Worm (Caenorhabditis elegans) whole organism, L2 larva: ENCODE data around the gene crls-1.
A peak's percentile ranks its signal among the peaks of the same experiment; 100 is the strongest.
"Not testable (repeated sequence)": the region's sequence is repeated elsewhere in the genome, so short reads cannot be mapped to it uniquely, and the experiment has no call there.

Experiments used
- C34F6.9 ChIP-seq: fragments of 150-350 bp; optimal IDR thresholded peaks from 2 replicates; lab custom pipeline; 2014; ENCODE audit warnings: missing biosample characterization, missing genetic modification characterization
- R02D3.7 ChIP-seq: fragments of 150-350 bp; optimal IDR thresholded peaks from 2 replicates; lab custom pipeline; 2014; ENCODE audit warnings: missing biosample characterization, missing genetic modification characterization
- ZK546.5 ChIP-seq: sonication (generic microtip); optimal IDR thresholded peaks from 2 replicates; lab custom pipeline; 2017; ENCODE audit warnings: missing biosample characterization, missing genetic modification characterization
- alr-1 ChIP-seq: fragments of 150-350 bp; optimal IDR thresholded peaks from 2 replicates; lab custom pipeline; 2014; ENCODE audit warnings: missing biosample characterization, missing genetic modification characterization
- ama-1 ChIP-seq: fragments of 150-350 bp; optimal IDR thresholded peaks from 2 replicates; lab custom pipeline; 2018; ENCODE audit warnings: inconsistent platforms
- blmp-1 ChIP-seq: sonication (generic microtip); optimal IDR thresholded peaks from 2 replicates; lab custom pipeline; 2017; ENCODE audit warnings: missing genetic modification characterization, mild to moderate bottlenecking, missing compliant biosample characterization, antibody characterized with exemption, moderate library complexity; ENCODE audit not compliant: insufficient read depth
- ceh-16 ChIP-seq: fragments of 150-350 bp; optimal IDR thresholded peaks from 2 replicates; lab custom pipeline; 2014; ENCODE audit warnings: missing biosample characterization, missing genetic modification characterization
- ceh-82 ChIP-seq: fragments of 150-350 bp; optimal IDR thresholded peaks from 2 replicates; lab custom pipeline; 2014; ENCODE audit warnings: missing biosample characterization, missing genetic modification characterization
- crh-2 ChIP-seq: sonication (generic microtip); optimal IDR thresholded peaks from 2 replicates; lab custom pipeline; 2017; ENCODE audit warnings: missing biosample characterization, missing genetic modification characterization
- dmd-4 ChIP-seq: sonication (generic microtip); optimal IDR thresholded peaks from 2 replicates; lab custom pipeline; 2017; ENCODE audit warnings: missing biosample characterization, missing genetic modification characterization
- egl-27 ChIP-seq: sonication (generic microtip); optimal IDR thresholded peaks from 3 replicates; lab custom pipeline; 2017; ENCODE audit warnings: missing biosample characterization, missing genetic modification reagents, missing genetic modification characterization
- elt-1 ChIP-seq: fragments of 150-350 bp; optimal IDR thresholded peaks from 2 replicates; lab custom pipeline; 2014; ENCODE audit warnings: missing biosample characterization, missing genetic modification characterization
- fos-1 ChIP-seq: fragments of 150-350 bp; optimal IDR thresholded peaks from 2 replicates; lab custom pipeline; 2014; ENCODE audit warnings: missing biosample characterization, missing genetic modification characterization
- lin-39 ChIP-seq: fragments of 150-350 bp; optimal IDR thresholded peaks from 2 replicates; lab custom pipeline; 2014; ENCODE audit warnings: missing biosample characterization, missing genetic modification reagents, missing genetic modification characterization
- lsy-2 ChIP-seq, 2 experiments: fragments of 150-350 bp in 1 of 2; sonication (generic microtip) in 1 of 2; optimal IDR thresholded peaks; 2 replicates each; lab custom pipeline; 2014 to 2017; ENCODE audit warnings: missing biosample characterization in 2 of 2, missing genetic modification characterization in 2 of 2
- mab-5 ChIP-seq: fragments of 150-350 bp; optimal IDR thresholded peaks from 2 replicates; lab custom pipeline; 2014; ENCODE audit warnings: missing biosample characterization, missing genetic modification characterization
- nhr-12 ChIP-seq: fragments of 150-350 bp; optimal IDR thresholded peaks from 2 replicates; lab custom pipeline; 2014; ENCODE audit warnings: missing biosample characterization, missing genetic modification characterization
- nhr-129 ChIP-seq: fragments of 150-350 bp; optimal IDR thresholded peaks from 2 replicates; lab custom pipeline; 2014; ENCODE audit warnings: missing biosample characterization, missing genetic modification characterization
- nhr-23 ChIP-seq: fragments of 150-350 bp; optimal IDR thresholded peaks from 2 replicates; lab custom pipeline; 2014; ENCODE audit warnings: missing biosample characterization, missing genetic modification reagents, missing genetic modification characterization
- nhr-237 ChIP-seq: fragments of 150-350 bp; optimal IDR thresholded peaks from 2 replicates; lab custom pipeline; 2014; ENCODE audit warnings: missing biosample characterization, missing genetic modification characterization
- nhr-25 ChIP-seq: fragments of 150-350 bp; sonication (generic microtip); optimal IDR thresholded peaks from 3 replicates; lab custom pipeline; 2014; ENCODE audit warnings: missing biosample characterization, missing genetic modification characterization
- nhr-6 ChIP-seq: fragments of 150-350 bp; optimal IDR thresholded peaks from 2 replicates; lab custom pipeline; 2014; ENCODE audit warnings: missing biosample characterization, missing genetic modification characterization
- peb-1 ChIP-seq: fragments of 150-350 bp; optimal IDR thresholded peaks from 2 replicates; lab custom pipeline; 2014; ENCODE audit warnings: missing biosample characterization, missing genetic modification characterization
- skn-1 ChIP-seq: sonication (generic microtip); optimal IDR thresholded peaks from 2 replicates; lab custom pipeline; 2017; ENCODE audit warnings: missing biosample characterization, missing genetic modification characterization
- sma-3 ChIP-seq: sonication (generic microtip); optimal IDR thresholded peaks from 2 replicates; lab custom pipeline; 2016; ENCODE audit warnings: missing genetic modification reagents, missing genetic modification characterization, missing compliant biosample characterization
- sma-9 ChIP-seq, 2 experiments: fragments of 150-350 bp in 1 of 2; sonication (generic microtip) in 1 of 2; optimal IDR thresholded peaks; 2 replicates each; lab custom pipeline; 2014 to 2016; ENCODE audit warnings: missing genetic modification characterization in 2 of 2, mild to moderate bottlenecking in 1 of 2, missing biosample characterization in 1 of 2, missing compliant biosample characterization in 1 of 2, missing genetic modification reagents in 1 of 2, moderate library complexity in 1 of 2
- snpc-4 ChIP-seq: fragments of 150-350 bp; optimal IDR thresholded peaks from 2 replicates; lab custom pipeline; 2014; ENCODE audit warnings: missing biosample characterization, missing genetic modification characterization
- unc-55 ChIP-seq: fragments of 150-350 bp; sonication (generic microtip); optimal IDR thresholded peaks from 3 replicates; lab custom pipeline; 2014; ENCODE audit warnings: missing biosample characterization, missing genetic modification reagents, missing genetic modification characterization
- ztf-1 ChIP-seq: fragments of 200-800 bp; sonication (Bioruptor generic); conservative IDR thresholded peaks from 2 replicates; pipeline ENCODE4 v1.3.6; 2022; ENCODE audit warnings: missing genetic modification characterization, missing compliant biosample characterization
- ztf-11 ChIP-seq: sonication (generic microtip); optimal IDR thresholded peaks from 2 replicates; lab custom pipeline; 2017; ENCODE audit warnings: missing biosample characterization, missing genetic modification characterization
- ztf-4 ChIP-seq: fragments of 150-350 bp; optimal IDR thresholded peaks from 2 replicates; lab custom pipeline; 2014; ENCODE audit warnings: missing biosample characterization, missing genetic modification characterization

The crls-1 gene

ce11 chrIII:941958-942357 is 32.3 kb upstream of the crls-1 start (continued):
- TF ChIP-seq nhr-12 (tag; lab: Kevin White, UChicago) = no peak
- TF ChIP-seq, all 48 proteins: peak for 0

DNA sequence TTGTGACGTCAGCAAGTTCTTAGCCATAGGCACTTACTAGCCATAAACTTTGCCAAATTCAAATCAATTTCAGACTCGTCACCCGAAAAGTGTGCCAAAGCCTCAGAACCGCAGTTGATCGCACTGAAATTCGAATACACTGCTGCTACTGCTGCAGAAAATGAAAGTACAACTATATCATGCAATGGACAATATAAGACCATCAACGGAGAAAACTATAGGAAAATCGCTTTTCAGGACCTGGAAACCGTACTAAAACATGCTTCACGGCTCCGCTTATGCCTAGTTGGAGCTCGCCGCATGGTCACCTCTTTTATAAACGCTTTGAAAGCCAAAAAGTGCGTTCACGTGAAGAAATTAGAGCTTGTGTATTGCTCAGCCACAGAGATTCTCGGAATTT is 28.9 kb upstream of the crls-1 start, which contains the start of gene fbxa-22:
TSS of gene fbxa-22 (plus strand) at position 301 of the 400 bp plus-strand sequence.
- TF ChIP-seq fos-1 (tag; lab: Kevin White, UChicago) (no peak), ceh-16 (tag; lab: Kevin White, UChicago) (no peak), nhr-129 (no peak), unc-55 (GFP tag; lab: Kevin White, UChicago) (no peak), peb-1 (no peak), dmd-4 (tag; lab: Kevin White, UChicago) (no peak)

ce11 chrIII:937961-938360 is 28.3 kb upstream of the crls-1 start, which contains the start of gene fbxa-56:
Gene fbxa-56 (minus strand): TSS chrIII:938061.
- TF ChIP-seq unc-55 (GFP tag; lab: Kevin White, UChicago) (no peak), alr-1 (tag; lab: Kevin White, UChicago) (no peak), lsy-2 (tag; optimal IDR thresholded peaks at IDR 0.05; lab: Kevin White, UChicago) (no peak), sma-3 (GFP tag; lab: Kevin White, UChicago) (no peak), nhr-25 (tag; lab: Kevin White, UChicago) (no peak), R02D3.7 (no peak), ZK546.5 (no peak), blmp-1 (tag; lab: Kevin White, UChicago) (no peak), crh-2 (tag; lab: Kevin White, UChicago) (no peak), ztf-11 (tag; lab: Kevin White, UChicago) (no peak), ceh-82 (tag; lab: Kevin White, UChicago) (no peak), nhr-6 (no peak)
- TF ChIP-seq, all 48 proteins: peak for 0

- TF ChIP-seq fos-1 (tag; lab: Kevin White, UChicago) = peak; percentile 68
- no peak for TF ChIP-seq egl-27 (tag; lab: Kevin White, UChicago)
These were observed 26.4 kb upstream of the crls-1 start, which contains the start of gene fbxa-55 for ce11 chrIII:936037-936507. Gene fbxa-55 (minus strand): TSS chrIII:936087.

DNA sequence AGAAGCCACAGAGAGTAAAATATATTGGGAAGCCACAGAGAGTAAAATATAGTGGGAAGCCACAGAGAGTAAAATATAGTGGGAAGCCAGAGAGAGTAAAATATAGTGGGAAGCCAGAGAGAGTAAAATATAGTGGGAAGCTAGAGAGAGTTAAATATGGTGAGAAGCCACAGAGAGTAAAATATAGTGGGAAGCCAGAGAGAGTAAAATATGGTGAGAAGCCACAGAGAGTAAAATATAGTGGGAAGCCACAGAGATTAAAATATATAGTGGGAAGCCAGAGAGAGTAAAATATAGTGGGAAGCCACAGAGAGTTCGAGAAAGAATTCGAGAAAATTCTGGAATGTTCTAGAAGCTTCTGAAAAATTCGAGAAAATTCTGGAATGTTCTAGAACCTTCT is 21.7 kb upstream of the crls-1 start:
- peak; percentile 18 for TF ChIP-seq sma-9 (GFP tag; optimal IDR thresholded peaks at IDR 0.05; lab: Kevin White, UChicago)
- TF ChIP-seq sma-9 (tag; optimal IDR thresholded peaks at IDR 0.05; lab: Kevin White, UChicago) = not testable (repeated sequence)

DNA sequence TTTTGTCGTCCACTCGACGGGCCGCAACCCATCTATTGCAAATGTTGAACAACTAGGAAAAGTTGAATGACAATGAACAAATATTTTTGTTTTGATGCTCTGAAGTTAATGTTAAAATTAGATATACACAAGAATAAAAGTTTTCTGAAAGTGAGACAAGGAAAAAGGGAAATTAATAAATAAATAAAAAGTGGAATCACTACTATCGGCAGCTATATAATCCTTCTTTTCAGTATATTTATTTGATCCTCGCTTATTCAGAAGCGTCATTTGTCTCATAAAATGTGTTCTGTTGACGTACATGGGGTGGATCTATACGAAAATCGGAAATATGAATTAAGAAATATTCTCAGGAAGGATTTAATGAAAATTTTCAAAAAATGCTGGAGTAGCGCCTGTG is 16.5 kb upstream of the crls-1 start, which contains the start of gene pef-1:
TSS of gene pef-1 (minus strand) at position 101 of the 400 bp plus-strand sequence.
- TF ChIP-seq nhr-23 (tag; lab: Kevin White, UChicago) = no peak
- TF ChIP-seq nhr-237 (tag; lab: Kevin White, UChicago) = no peak
- TF ChIP-seq elt-1 (tag; lab: Kevin White, UChicago) = no peak
- no peak for TF ChIP-seq snpc-4 (tag; lab: Kevin White, UChicago)
- no peak for TF ChIP-seq lin-39 (tag; lab: Kevin White, UChicago)
- no peak for TF ChIP-seq C34F6.9
- no peak for TF ChIP-seq mab-5 (tag; lab: Kevin White, UChicago)
- no peak for TF ChIP-seq peb-1
- TF ChIP-seq ama-1 (lab: Kevin White, UChicago) = no peak
- TF ChIP-seq skn-1 (tag; lab: Kevin White, UChicago) = no peak
- TF ChIP-seq ztf-4 (tag; lab: Kevin White, UChicago) = no peak
- TF ChIP-seq ztf-1 (GFP tag; lab: Robert Waterston, UW) = no peak
- TF ChIP-seq nhr-25 (tag; lab: Kevin White, UChicago) = no peak
- TF ChIP-seq lsy-2 (tag; optimal IDR thresholded peaks at IDR 0.05; lab: Kevin White, UChicago) = no peak
- no peak for TF ChIP-seq egl-27 (tag; lab: Kevin White, UChicago)
- TF ChIP-seq unc-55 (GFP tag; lab: Kevin White, UChicago) = no peak
- TF ChIP-seq ceh-16 (tag; lab: Kevin White, UChicago) = no peak
